Fruit fly (Drosophila melanogaster): ENCODE data around the gene Naa40.

Naa40 gene

dm6 chr3R:29675333-29675732 lies 49.4 kb downstream of the Naa40 start, which contains the start of the genes Bub3 and Cap-D2 (continued):
- TF ChIP-seq CG3163 (GFP tag; optimal IDR thresholded peaks at IDR 0.05) = peak; percentile 44
- peak; percentile 29 for TF ChIP-seq cwo (GFP tag; optimal IDR thresholded peaks at IDR 0.05)
- no peak for TF ChIP-seq fd3F (GFP tag; optimal IDR thresholded peaks at IDR 0.05)
- peak; percentile 56 for TF ChIP-seq CG9876 (GFP tag; optimal IDR thresholded peaks at IDR 0.05)
- no peak for TF ChIP-seq CG6813 (GFP tag; optimal IDR thresholded peaks at IDR 0.05)
- peak; percentile 53 for TF ChIP-seq HHEX (GFP tag; optimal IDR thresholded peaks at IDR 0.05)
- TF ChIP-seq CG4707 (GFP tag; optimal IDR thresholded peaks at IDR 0.05) = no peak
- TF ChIP-seq btn (GFP tag; optimal IDR thresholded peaks at IDR 0.05) = peak; percentile 78
- no peak for TF ChIP-seq mirr (GFP tag; optimal IDR thresholded peaks at IDR 0.05)
- TF ChIP-seq CG11456 (GFP tag; IDR thresholded peaks at IDR 0.05) = 0 out of 3 replicates have a peak, but pooled peaks have one; percentile 13
- no peak for TF ChIP-seq MTF-1 (GFP tag; optimal IDR thresholded peaks at IDR 0.05; ENCODE audit: borderline replicate concordance)
- no peak for TF ChIP-seq br (optimal IDR thresholded peaks at IDR 0.05)
- TF ChIP-seq CG17385 (GFP tag; optimal IDR thresholded peaks at IDR 0.05) = peak; percentile 51
- peak; percentile 77 for TF ChIP-seq pho (GFP tag; optimal IDR thresholded peaks at IDR 0.05)
- TF ChIP-seq Ravus (GFP tag; IDR thresholded peaks at IDR 0.05) = no peak
- TF ChIP-seq CkIIα-i1 (GFP tag; IDR thresholded peaks at IDR 0.05) = no peak
- TF ChIP-seq gcm (GFP tag; optimal IDR thresholded peaks at IDR 0.05) = peak; percentile 33
- TF ChIP-seq CG14860 (GFP tag; IDR thresholded peaks at IDR 0.05; ENCODE audit: partially characterized antibody) = peak; percentile 78
- TF ChIP-seq CG30431 (GFP tag; optimal IDR thresholded peaks at IDR 0.05) = peak; percentile 21
- no peak for TF ChIP-seq sima (GFP tag; optimal IDR thresholded peaks at IDR 0.05)
- TF ChIP-seq chinmo (GFP tag; IDR thresholded peaks at IDR 0.05; ENCODE audit: partially characterized antibody) = no peak
- TF ChIP-seq en (GFP tag; optimal IDR thresholded peaks at IDR 0.05) = peak; percentile 50
- peak; percentile 74 for TF ChIP-seq unpg (GFP tag; optimal IDR thresholded peaks at IDR 0.05)
- peak; percentile 88 for TF ChIP-seq CG8290 (GFP tag; optimal IDR thresholded peaks at IDR 0.05)
- peak in 1 of 2 experiments; percentile 27 for TF ChIP-seq CG8290 (tag; optimal IDR thresholded peaks at IDR 0.05)
- peak; percentile 16 for TF ChIP-seq CG11723 (GFP tag; optimal IDR thresholded peaks at IDR 0.05)
- TF ChIP-seq CG1602 (GFP tag; optimal IDR thresholded peaks at IDR 0.05) = peak; percentile 74
- peak; percentile 67; the same call in 1 of the 2 replicates for TF ChIP-seq CG1024 (GFP tag; IDR thresholded peaks at IDR 0.05)
- TF ChIP-seq CG15011 (GFP tag; optimal IDR thresholded peaks at IDR 0.05) = no peak
- TF ChIP-seq Nf-YC (tag; optimal IDR thresholded peaks at IDR 0.05) = no peak
- TF ChIP-seq NK7.1 (GFP tag; optimal IDR thresholded peaks at IDR 0.05) = no peak
- peak; percentile 58; the same call in 1 of the 2 replicates for TF ChIP-seq aop (GFP tag; IDR thresholded peaks at IDR 0.05)
- peak; percentile 40 for TF ChIP-seq CG7556 (GFP tag; optimal IDR thresholded peaks at IDR 0.05)
- peak; percentile 43 for TF ChIP-seq tap (tag; optimal IDR thresholded peaks at IDR 0.05)
- no peak for TF ChIP-seq jigr1 (GFP tag; IDR thresholded peaks at IDR 0.05)
- no peak for TF ChIP-seq Awh (GFP tag; IDR thresholded peaks at IDR 0.05)
- TF ChIP-seq dm (GFP tag; optimal IDR thresholded peaks at IDR 0.05) = peak; percentile 37
- peak; percentile 84 for TF ChIP-seq CG16813 (GFP tag; IDR thresholded peaks at IDR 0.05; ENCODE audit: partially characterized antibody)
- TF ChIP-seq Antp (GFP tag; optimal IDR thresholded peaks at IDR 0.05) = peak; percentile 71
- peak; percentile 51 for TF ChIP-seq twi (tag; optimal IDR thresholded peaks at IDR 0.05)
- TF ChIP-seq CG33213 (GFP tag; optimal IDR thresholded peaks at IDR 0.05) = peak; percentile 71
- TF ChIP-seq sisA (GFP tag; IDR thresholded peaks at IDR 0.05) = peak; percentile 71
- no peak for TF ChIP-seq CG4282 (GFP tag; optimal IDR thresholded peaks at IDR 0.05)
- peak; percentile 12 for TF ChIP-seq Neu2 (GFP tag; optimal IDR thresholded peaks at IDR 0.05; ENCODE audit: borderline replicate concordance)
- TF ChIP-seq gce (GFP tag; IDR thresholded peaks at IDR 0.05) = no peak
- TF ChIP-seq hb (GFP tag; IDR thresholded peaks at IDR 0.05; ENCODE audit: partially characterized antibody) = peak; percentile 76
- TF ChIP-seq CG8924 (tag; optimal IDR thresholded peaks at IDR 0.05) = peak; percentile 65
- peak; percentile 99 for TF ChIP-seq wek (GFP tag; optimal IDR thresholded peaks at IDR 0.05)
- TF ChIP-seq Vsx1 (GFP tag; optimal IDR thresholded peaks at IDR 0.05) = no peak
- TF ChIP-seq crp (GFP tag; optimal IDR thresholded peaks at IDR 0.05) = peak in 1 of 2 experiments; percentile 30
- TF ChIP-seq bbx (GFP tag; IDR thresholded peaks at IDR 0.05; ENCODE audit: partially characterized antibody) = peak; percentile 74
